Worm (Caenorhabditis elegans) whole organism, L3 larva: ENCODE measurements around the gene Y9C9A.8.

Experiments used
- aly-2 ChIP-seq: fragments of 150-350 bp; optimal IDR thresholded peaks from 2 replicates; lab custom pipeline; 2014; ENCODE audit warnings: missing biosample characterization, missing genetic modification characterization
- ama-1 ChIP-seq: fragments of 150-350 bp; optimal IDR thresholded peaks from 2 replicates; lab custom pipeline; 2018
- ceh-82 ChIP-seq: fragments of 150-350 bp; optimal IDR thresholded peaks from 2 replicates; lab custom pipeline; 2014; ENCODE audit warnings: missing biosample characterization, missing genetic modification characterization
- egl-27 ChIP-seq: sonication (generic microtip); optimal IDR thresholded peaks from 4 replicates; lab custom pipeline; 2017; ENCODE audit warnings: missing biosample characterization, missing genetic modification reagents, missing genetic modification characterization
- elt-3 ChIP-seq, 3 experiments: fragments of 150-350 bp in 1 of 3; sonication (generic microtip) in 2 of 3; optimal IDR thresholded peaks; 2 replicates in 2 of 3; 4 replicates in 1 of 3; lab custom pipeline; 2014 to 2017; ENCODE audit warnings: missing biosample characterization in 3 of 3, missing genetic modification characterization in 3 of 3
- fos-1 ChIP-seq: fragments of 150-350 bp; optimal IDR thresholded peaks from 2 replicates; lab custom pipeline; 2014; ENCODE audit warnings: missing biosample characterization, missing genetic modification characterization
- lin-15B ChIP-seq: fragments of 150-350 bp; optimal IDR thresholded peaks from 2 replicates; lab custom pipeline; 2014; ENCODE audit warnings: missing biosample characterization, missing genetic modification characterization
- mdl-1 ChIP-seq: fragments of 150-350 bp; optimal IDR thresholded peaks from 2 replicates; lab custom pipeline; 2014; ENCODE audit warnings: missing biosample characterization, missing genetic modification characterization
- nhr-11 ChIP-seq: fragments of 150-350 bp; optimal IDR thresholded peaks from 2 replicates; lab custom pipeline; 2014; ENCODE audit warnings: missing biosample characterization, missing genetic modification characterization
- nhr-25 ChIP-seq: sonication (generic microtip); optimal IDR thresholded peaks from 2 replicates; lab custom pipeline; 2017; ENCODE audit warnings: missing biosample characterization, missing genetic modification characterization
- nhr-76 ChIP-seq: fragments of 150-350 bp; sonication (generic microtip); optimal IDR thresholded peaks from 5 replicates; lab custom pipeline; 2014; ENCODE audit warnings: missing biosample characterization, missing genetic modification characterization
- snpc-4 ChIP-seq: fragments of 150-350 bp; optimal IDR thresholded peaks from 2 replicates; lab custom pipeline; 2014; ENCODE audit warnings: missing biosample characterization, missing genetic modification characterization
- zag-1 ChIP-seq: fragments of 150-350 bp; optimal IDR thresholded peaks from 2 replicates; lab custom pipeline; 2014; ENCODE audit warnings: missing biosample characterization, missing genetic modification characterization
- ztf-11 ChIP-seq: fragments of 150-350 bp; optimal IDR thresholded peaks from 2 replicates; lab custom pipeline; 2014; ENCODE audit warnings: missing biosample characterization, missing genetic modification characterization

ce11 chrIV:4969419-4969818, 39.3 kb downstream of the Y9C9A.8 start, which contains the start of gene Y9C9A.13:
- TF ChIP-seq ceh-82 (no peak), snpc-4 (tag; lab: Kevin White, UChicago) (no peak), ama-1 (lab: Kevin White, UChicago) (no peak), mdl-1 (no peak), fos-1 (tag; lab: Kevin White, UChicago) (no peak), nhr-76 (no peak), nhr-11 (tag; lab: Kevin White, UChicago) (no peak), egl-27 (tag; lab: Kevin White, UChicago) (no peak), lin-15B (tag; lab: Kevin White, UChicago) (no peak), elt-3 (tag; optimal IDR thresholded peaks at IDR 0.05; lab: Kevin White, UChicago) (no peak), nhr-25 (tag; lab: Kevin White, UChicago) (no peak), zag-1 (tag; lab: Kevin White, UChicago) (no peak), ztf-11 (tag; lab: Kevin White, UChicago) (no peak), aly-2 (tag; lab: Kevin White, UChicago) (no peak)
